Fruit fly (Drosophila melanogaster) whole organism, adult: ENCODE measurements around the gene SsRbeta.
A peak's percentile ranks its signal among the peaks of the same experiment; 100 is the strongest.

Experiments
- CG11617 ChIP-seq: fragments of 200-800 bp; sonication (Bioruptor generic); optimal IDR thresholded peaks from 2 replicates; lab custom pipeline; 2017; ENCODE audit warnings: mild to moderate bottlenecking, missing biosample characterization, missing genetic modification reagents, missing genetic modification characterization
- CG12768 ChIP-seq: fragments of 200-800 bp; sonication (Bioruptor generic); optimal IDR thresholded peaks from 2 replicates; lab custom pipeline; 2017; ENCODE audit warnings: missing biosample characterization, missing genetic modification characterization, mild to moderate bottlenecking, moderate library complexity, missing genetic modification reagents
- CG14711 ChIP-seq: fragments of 200-800 bp; sonication (Bioruptor generic); optimal IDR thresholded peaks from 2 replicates; lab custom pipeline; 2018; ENCODE audit warnings: missing biosample characterization, mild to moderate bottlenecking, missing genetic modification characterization, moderate library complexity
- CG33017 ChIP-seq: fragments of 200-800 bp; sonication (Bioruptor generic); optimal IDR thresholded peaks from 2 replicates; lab custom pipeline; 2018; ENCODE audit warnings: missing biosample characterization, mild to moderate bottlenecking, missing genetic modification characterization, moderate library complexity
- CG5204 ChIP-seq: fragments of 200-800 bp; sonication (Bioruptor generic); optimal IDR thresholded peaks from 2 replicates; lab custom pipeline; 2016; ENCODE audit warnings: missing biosample characterization, missing genetic modification characterization
- CG7045 ChIP-seq: fragments of 200-800 bp; sonication (Bioruptor generic); optimal IDR thresholded peaks from 2 replicates; lab custom pipeline; 2017; ENCODE audit warnings: missing biosample characterization, mild to moderate bottlenecking, missing genetic modification characterization
- CG7101 ChIP-seq: fragments of 200-800 bp; sonication (Bioruptor generic); optimal IDR thresholded peaks from 2 replicates; lab custom pipeline; 2018; ENCODE audit warnings: missing biosample characterization, mild to moderate bottlenecking, missing genetic modification characterization, moderate library complexity
- Clk ChIP-seq: fragments of 200-800 bp; sonication (Bioruptor generic); optimal IDR thresholded peaks from 2 replicates; lab custom pipeline; 2017; ENCODE audit warnings: missing biosample characterization, missing genetic modification characterization
- Crg-1 ChIP-seq: fragments of 200-800 bp; sonication (Bioruptor generic); optimal IDR thresholded peaks from 2 replicates; lab custom pipeline; 2016; ENCODE audit warnings: missing biosample characterization, missing genetic modification characterization
- Mnt ChIP-seq: fragments of 200-800 bp; sonication (Bioruptor generic); optimal IDR thresholded peaks from 2 replicates; lab custom pipeline; 2016; ENCODE audit warnings: missing biosample characterization, mild to moderate bottlenecking, missing genetic modification characterization
- bab1 ChIP-seq: fragments of 200-800 bp; sonication (Bioruptor generic); optimal IDR thresholded peaks from 3 replicates; lab custom pipeline; 2019; ENCODE audit warnings: missing biosample characterization, mild to moderate bottlenecking, missing genetic modification characterization, moderate library complexity
- cnc ChIP-seq, 2 experiments: fragments of >200 bp; optimal IDR thresholded peaks; 2 replicates each; lab custom pipeline; 2017
- ovo ChIP-seq: fragments of 200-800 bp; sonication (Bioruptor generic); optimal IDR thresholded peaks from 2 replicates; lab custom pipeline; 2016; ENCODE audit warnings: missing biosample characterization, missing genetic modification characterization
- tj ChIP-seq: fragments of 200-800 bp; sonication (Bioruptor generic); optimal IDR thresholded peaks from 3 replicates; lab custom pipeline; 2017; ENCODE audit warnings: missing biosample characterization, mild to moderate bottlenecking, missing genetic modification characterization, moderate library complexity

SsRbeta gene

dm6 chr3L:16177309-16177708, 47.9 kb downstream of the SsRbeta start:
- TF ChIP-seq tj (GFP tag; lab: Kevin White, UChicago) (no peak), Mnt (GFP tag; lab: Kevin White, UChicago) (no peak), CG14711 (no peak), Clk (no peak), bab1 (GFP tag; lab: Kevin White, UChicago) (no peak), ovo (GFP tag; lab: Kevin White, UChicago) (no peak), CG11617 (GFP tag; lab: Kevin White, UChicago) (no peak), CG33017 (tag; lab: Kevin White, UChicago) (no peak), cnc (optimal IDR thresholded peaks at IDR 0.05; lab: Kevin White, UChicago) (no peak), Crg-1 (no peak)

- TF ChIP-seq CG7101: no peak
Observed at dm6 chr3L:16177751-16178150, 48.3 kb downstream of the SsRbeta start.

- TF ChIP-seq CG11617 (GFP tag; lab: Kevin White, UChicago) (no peak), CG5204 (GFP tag; lab: Kevin White, UChicago) (peak; percentile 4), CG7045 (no peak), CG12768 (GFP tag; lab: Kevin White, UChicago) (no peak)
Observed at dm6 chr3L:16178433-16178832, 49.0 kb downstream of the SsRbeta start.
